Fruit fly (Drosophila melanogaster) whole organism, embryonic: ENCODE measurements around the gene asun.

Experiments
- Adf1 ChIP-seq: fragments of 200-800 bp; sonication (Bioruptor generic); IDR thresholded peaks from 2 replicates; pipeline ENCODE4 v1.3.6; 2022; ENCODE audit warnings: missing biosample characterization, missing genetic modification characterization
- CG11456 ChIP-seq: fragments of 200-800 bp; sonication (Bioruptor generic); IDR thresholded peaks from 3 replicates; pipeline ENCODE4 v1.3.6; 2022; ENCODE audit warnings: missing biosample characterization, missing genetic modification characterization
- CG16779 ChIP-seq: fragments of 200-800 bp; sonication (Bioruptor generic); IDR thresholded peaks from 2 replicates; pipeline ENCODE4 v1.3.6; 2022; ENCODE audit warnings: missing biosample characterization, missing genetic modification characterization
- CrebB ChIP-seq: fragments of 200-800 bp; sonication (Bioruptor generic); optimal IDR thresholded peaks from 3 replicates; lab custom pipeline; 2018; ENCODE audit warnings: missing biosample characterization, mild to moderate bottlenecking, missing genetic modification characterization
- Hmr ChIP-seq: fragments of 200-800 bp; sonication (Bioruptor generic); optimal IDR thresholded peaks from 3 replicates; lab custom pipeline; 2017; ENCODE audit warnings: mild to moderate bottlenecking, missing biosample characterization, missing genetic modification reagents, missing genetic modification characterization
- fu2 ChIP-seq: fragments of 200-800 bp; sonication (Bioruptor generic); optimal IDR thresholded peaks from 2 replicates; lab custom pipeline; 2016; ENCODE audit warnings: missing biosample characterization, missing genetic modification characterization

- TF ChIP-seq fu2 (no peak), CG16779 (GFP tag; lab: Robert Waterston, UW) (no peak), CrebB (tag; lab: Kevin White, UChicago) (no peak), Adf1 (GFP tag; lab: Robert Waterston, UW) (no peak), CG11456 (no peak), Hmr (no peak)
Observed at dm6 chr3R:16238016-16238710, 25.9 kb upstream of the asun start.
